ENCODE assay signal across 1 fruit fly cellular context in the genomic region with DNA sequence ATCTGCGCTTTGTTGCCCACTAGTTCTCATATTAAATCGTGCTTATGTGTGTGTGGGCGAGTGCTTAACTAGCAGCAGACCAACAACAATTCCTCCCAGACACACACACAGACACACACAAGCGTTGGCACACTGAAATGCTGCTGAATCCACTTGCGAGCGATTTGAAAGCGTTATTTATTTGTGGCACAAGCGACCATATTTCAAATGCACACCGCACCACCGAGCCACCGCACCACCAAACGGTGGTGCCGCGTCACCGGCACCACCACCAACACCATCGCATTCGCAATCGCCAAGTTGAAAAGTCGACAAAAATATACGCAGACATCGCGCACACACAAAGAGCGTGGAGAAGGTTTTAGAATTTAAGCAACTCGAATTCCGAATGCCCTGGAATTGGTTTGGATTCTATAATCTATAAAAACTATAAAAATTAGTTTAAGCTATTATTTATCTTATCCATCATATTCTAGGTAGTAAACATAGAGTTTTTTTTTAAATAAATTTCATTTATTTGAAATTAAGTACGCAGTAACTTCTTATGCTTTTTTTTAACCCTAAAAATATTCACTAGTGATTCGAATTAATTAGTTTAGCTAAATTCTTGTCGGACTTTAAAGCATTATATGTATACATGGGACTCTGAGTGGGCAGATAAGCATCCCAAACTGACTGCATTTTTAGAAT.
TF ChIP-seq lines count a peak whose summit lies in the region.

No protein-coding gene starts in this region.

TF ChIP-seq in whole organism, embryonic, 481 proteins besides CTCF, POLR2A, EP300 and RAD21 (continued from another document):
- no peak for TF ChIP-seq Ptx1 (GFP tag; IDR thresholded peaks at IDR 0.05; lab: Robert Waterston, UW)
- TF ChIP-seq CG8388 (GFP tag; optimal IDR thresholded peaks at IDR 0.05; lab: Kevin White, UChicago) = no peak
- no peak for TF ChIP-seq Hmx (GFP tag; optimal IDR thresholded peaks at IDR 0.05; lab: Kevin White, UChicago)
- no peak for TF ChIP-seq CG3726 (GFP tag; IDR thresholded peaks at IDR 0.05; lab: Robert Waterston, UW)
- no peak for TF ChIP-seq pzg (GFP tag; optimal IDR thresholded peaks at IDR 0.05; lab: Kevin White, UChicago)
- TF ChIP-seq bcd (GFP tag; optimal IDR thresholded peaks at IDR 0.05; lab: Kevin White, UChicago) = no peak
- TF ChIP-seq sob (GFP tag; IDR thresholded peaks at IDR 0.05; lab: Robert Waterston, UW) = no peak
- peak; percentile 12 for TF ChIP-seq Hr3 (GFP tag; optimal IDR thresholded peaks at IDR 0.05; lab: Kevin White, UChicago)
- no peak for TF ChIP-seq zen (tag; optimal IDR thresholded peaks at IDR 0.05; lab: Kevin White, UChicago)
- TF ChIP-seq NC2β (GFP tag; optimal IDR thresholded peaks at IDR 0.05; lab: Kevin White, UChicago) = no peak
- TF ChIP-seq CG6654 (GFP tag; optimal IDR thresholded peaks at IDR 0.05; lab: Kevin White, UChicago) = no peak
- TF ChIP-seq CG34422 (GFP tag; IDR thresholded peaks at IDR 0.05; lab: Robert Waterston, UW) = no peak
- TF ChIP-seq Tbp (GFP tag; optimal IDR thresholded peaks at IDR 0.05; lab: Kevin White, UChicago) = no peak
- no peak for TF ChIP-seq seq (GFP tag; IDR thresholded peaks at IDR 0.05; lab: Robert Waterston, UW)
- no peak for TF ChIP-seq CG2875 (GFP tag; optimal IDR thresholded peaks at IDR 0.05; lab: Kevin White, UChicago)
- no peak for TF ChIP-seq CG13775 (GFP tag; optimal IDR thresholded peaks at IDR 0.05; lab: Kevin White, UChicago)
- no peak for TF ChIP-seq Nf-YC (tag; optimal IDR thresholded peaks at IDR 0.05; lab: Kevin White, UChicago)
- TF ChIP-seq TFAM (GFP tag; optimal IDR thresholded peaks at IDR 0.05; lab: Kevin White, UChicago) = no peak
- peak; percentile 48 for TF ChIP-seq CG2712 (tag; optimal IDR thresholded peaks at IDR 0.05; lab: Kevin White, UChicago)
- no peak for TF ChIP-seq D (optimal IDR thresholded peaks at IDR 0.05; lab: Kevin White, UChicago)
- no peak for TF ChIP-seq D (GFP tag; optimal IDR thresholded peaks at IDR 0.05; lab: Kevin White, UChicago)
- TF ChIP-seq Ets65A (GFP tag; lab: Kevin White, UChicago) = no peak
- no peak for TF ChIP-seq Ets97D (GFP tag; optimal IDR thresholded peaks at IDR 0.05; lab: Kevin White, UChicago)
- TF ChIP-seq CG3407 (GFP tag; optimal IDR thresholded peaks at IDR 0.05; lab: Kevin White, UChicago) = no peak
- no peak for TF ChIP-seq CG9876 (GFP tag; optimal IDR thresholded peaks at IDR 0.05; lab: Kevin White, UChicago)
- TF ChIP-seq CG17829 (tag; optimal IDR thresholded peaks at IDR 0.05; lab: Kevin White, UChicago) = peak; percentile 19
- peak; percentile 14 for TF ChIP-seq CG12659 (GFP tag; optimal IDR thresholded peaks at IDR 0.05; lab: Kevin White, UChicago)
- no peak for TF ChIP-seq bab2 (GFP tag; optimal IDR thresholded peaks at IDR 0.05; lab: Kevin White, UChicago)
- no peak for TF ChIP-seq fu2 (GFP tag; optimal IDR thresholded peaks at IDR 0.05; lab: Kevin White, UChicago)
- TF ChIP-seq pan (optimal IDR thresholded peaks at IDR 0.05; lab: Kevin White, UChicago) = no peak
- TF ChIP-seq pan (GFP tag; optimal IDR thresholded peaks at IDR 0.05 in 1 of 2, IDR thresholded peaks at IDR 0.05 in 1 of 2) = no peak
- TF ChIP-seq H15 (GFP tag; IDR thresholded peaks at IDR 0.05; lab: Robert Waterston, UW) = no peak
- TF ChIP-seq CG31441 (GFP tag; IDR thresholded peaks at IDR 0.05; lab: Robert Waterston, UW) = peak; percentile 57; the same call in 1 of the 2 replicates
- TF ChIP-seq org-1 (GFP tag; optimal IDR thresholded peaks at IDR 0.05; lab: Kevin White, UChicago) = no peak
- TF ChIP-seq CG4424 (GFP tag; optimal IDR thresholded peaks at IDR 0.05; lab: Kevin White, UChicago) = no peak
- TF ChIP-seq Atf3 (GFP tag; optimal IDR thresholded peaks at IDR 0.05; lab: Kevin White, UChicago) = no peak
- no peak for TF ChIP-seq emc (GFP tag; optimal IDR thresholded peaks at IDR 0.05; lab: Kevin White, UChicago)
- TF ChIP-seq trem (tag; optimal IDR thresholded peaks at IDR 0.05; lab: Kevin White, UChicago) = no peak
- TF ChIP-seq gce (GFP tag; IDR thresholded peaks at IDR 0.05; lab: Robert Waterston, UW) = no peak
- no peak for TF ChIP-seq CG14441 (GFP tag; IDR thresholded peaks at IDR 0.05; lab: Robert Waterston, UW)
- peak; percentile 37 for TF ChIP-seq CG7839 (tag; optimal IDR thresholded peaks at IDR 0.05; lab: Kevin White, UChicago)
- TF ChIP-seq Opbp (GFP tag; IDR thresholded peaks at IDR 0.05; lab: Robert Waterston, UW; ENCODE audit: partially characterized antibody) = no peak
- TF ChIP-seq abd-A (tag; optimal IDR thresholded peaks at IDR 0.05; lab: Kevin White, UChicago) = peak; percentile 5
- no peak for TF ChIP-seq zf30C (GFP tag; optimal IDR thresholded peaks at IDR 0.05; lab: Kevin White, UChicago)
- 0 out of 2 replicates have a peak, but pooled peaks have one; percentile 11 for TF ChIP-seq lmd (GFP tag; IDR thresholded peaks at IDR 0.05; lab: Robert Waterston, UW)
- TF ChIP-seq schlank (tag; optimal IDR thresholded peaks at IDR 0.05; lab: Kevin White, UChicago) = no peak
- TF ChIP-seq CG12391 (tag; optimal IDR thresholded peaks at IDR 0.05; lab: Kevin White, UChicago) = peak; percentile 45
- no peak for TF ChIP-seq Six4 (GFP tag; optimal IDR thresholded peaks at IDR 0.05; lab: Kevin White, UChicago)
- no peak for TF ChIP-seq disco-r (GFP tag; optimal IDR thresholded peaks at IDR 0.05; lab: Kevin White, UChicago)
- peak; percentile 29 for TF ChIP-seq sd (tag; optimal IDR thresholded peaks at IDR 0.05; lab: Kevin White, UChicago)
- no peak for TF ChIP-seq CrebB (tag; optimal IDR thresholded peaks at IDR 0.05; lab: Kevin White, UChicago)
- no peak for TF ChIP-seq gt (GFP tag; IDR thresholded peaks at IDR 0.05; lab: Robert Waterston, UW)
